Fruit fly (Drosophila melanogaster) whole organism, embryonic: ENCODE measurements around the gene bab2.
A peak's percentile ranks its signal among the peaks of the same experiment; 100 is the strongest.

ENCODE experiments used
- CG11695 ChIP-seq: fragments of 200-800 bp; sonication (Bioruptor generic); IDR thresholded peaks from 3 replicates; pipeline ENCODE4 v1.3.6; 2022; ENCODE audit warnings: missing biosample characterization, missing genetic modification characterization
- CG30020 ChIP-seq: fragments of 200-800 bp; optimal IDR thresholded peaks from 2 replicates; lab custom pipeline; 2019; ENCODE audit warnings: missing biosample characterization, mild to moderate bottlenecking, missing genetic modification characterization, moderate library complexity
- CG3726 ChIP-seq: fragments of 200-800 bp; sonication (Bioruptor generic); IDR thresholded peaks from 3 replicates; pipeline ENCODE4, ENCODE4 v1.3.6; 2022; ENCODE audit warnings: missing biosample characterization, missing genetic modification characterization
- CG6689 ChIP-seq: fragments of 200-800 bp; sonication (Bioruptor generic); IDR thresholded peaks from 2 replicates; pipeline ENCODE4 v1.3.6; 2022; ENCODE audit warnings: missing biosample characterization, missing genetic modification characterization
- CG7271 ChIP-seq: fragments of 200-800 bp; sonication (Bioruptor generic); optimal IDR thresholded peaks from 2 replicates; lab custom pipeline; 2018; ENCODE audit warnings: missing biosample characterization, mild to moderate bottlenecking, missing genetic modification characterization, moderate library complexity
- Dad ChIP-seq: fragments of 200-800 bp; sonication (Bioruptor generic); optimal IDR thresholded peaks from 3 replicates; lab custom pipeline; 2016; ENCODE audit warnings: missing biosample characterization, missing genetic modification characterization
- Dip2 ChIP-seq: fragments of 200-800 bp; sonication (Bioruptor generic); IDR thresholded peaks from 2 replicates; pipeline ENCODE4 v1.3.6; 2022; ENCODE audit warnings: missing biosample characterization, missing genetic modification characterization
- Doc3 ChIP-seq: fragments of 200-800 bp; sonication (Bioruptor generic); IDR thresholded peaks from 3 replicates; pipeline ENCODE4 v1.3.6; 2022; ENCODE audit warnings: missing biosample characterization, missing genetic modification characterization; ENCODE audit not compliant: partially characterized antibody
- Trl ChIP-seq, 3 experiments: fragments of >200 bp in 2 of 3; fragments of 200-800 bp in 1 of 3; sonication (Bioruptor generic) in 1 of 3; optimal IDR thresholded peaks; 2 replicates in 1 of 3; 3 replicates in 2 of 3; lab custom pipeline; 2016 to 2017; ENCODE audit warnings: missing biosample characterization in 1 of 3, missing genetic modification characterization in 1 of 3
- dmrt99B ChIP-seq: fragments of 200-800 bp; sonication (Bioruptor generic); optimal IDR thresholded peaks from 2 replicates; lab custom pipeline; 2018; ENCODE audit warnings: missing biosample characterization, mild to moderate bottlenecking, missing genetic modification characterization, moderate library complexity
- dysf ChIP-seq: fragments of 200-800 bp; sonication (Bioruptor generic); IDR thresholded peaks from 3 replicates; pipeline ENCODE4 v1.3.6; 2022; ENCODE audit warnings: missing biosample characterization, missing genetic modification characterization
- pho ChIP-seq: fragments of 200-800 bp; sonication (Bioruptor generic); optimal IDR thresholded peaks from 2 replicates; lab custom pipeline; 2016; ENCODE audit warnings: missing biosample characterization, missing genetic modification characterization
- psq ChIP-seq: fragments of 200-800 bp; sonication (Bioruptor generic); optimal IDR thresholded peaks from 2 replicates; lab custom pipeline; 2017; ENCODE audit warnings: missing biosample characterization, missing genetic modification characterization
- slbo ChIP-seq: fragments of 200-800 bp; sonication (Bioruptor generic); IDR thresholded peaks from 2 replicates; pipeline ENCODE4 v1.3.6; 2022; ENCODE audit warnings: missing biosample characterization, missing genetic modification characterization

- TF ChIP-seq Doc3 (GFP tag; lab: Robert Waterston, UW) (no peak), dysf (GFP tag; lab: Robert Waterston, UW) (0 out of 3 replicates have a peak, but pooled peaks have one; percentile 20), CG3726 (no peak), Dip2 (GFP tag; lab: Robert Waterston, UW) (no peak), pho (no peak), CG11695 (GFP tag; lab: Robert Waterston, UW) (no peak), psq (no peak), CG30020 (tag; lab: Kevin White, UChicago) (no peak), Dad (no peak), slbo (no peak), dmrt99B (tag; lab: Kevin White, UChicago) (no peak), CG6689 (GFP tag; lab: Robert Waterston, UW) (no peak), CG7271 (tag; lab: Kevin White, UChicago) (no peak), Trl (optimal IDR thresholded peaks at IDR 0.05; lab: Kevin White, UChicago) (no peak), Trl (GFP tag; optimal IDR thresholded peaks at IDR 0.05; lab: Kevin White, UChicago) (no peak)
Observed at dm6 chr3L:1119325-1120162, 57.5 kb downstream of the bab2 start.
